Worm (Caenorhabditis elegans): Measurements from ENCODE around the gene wdr-37.

The wdr-37 gene

DNA sequence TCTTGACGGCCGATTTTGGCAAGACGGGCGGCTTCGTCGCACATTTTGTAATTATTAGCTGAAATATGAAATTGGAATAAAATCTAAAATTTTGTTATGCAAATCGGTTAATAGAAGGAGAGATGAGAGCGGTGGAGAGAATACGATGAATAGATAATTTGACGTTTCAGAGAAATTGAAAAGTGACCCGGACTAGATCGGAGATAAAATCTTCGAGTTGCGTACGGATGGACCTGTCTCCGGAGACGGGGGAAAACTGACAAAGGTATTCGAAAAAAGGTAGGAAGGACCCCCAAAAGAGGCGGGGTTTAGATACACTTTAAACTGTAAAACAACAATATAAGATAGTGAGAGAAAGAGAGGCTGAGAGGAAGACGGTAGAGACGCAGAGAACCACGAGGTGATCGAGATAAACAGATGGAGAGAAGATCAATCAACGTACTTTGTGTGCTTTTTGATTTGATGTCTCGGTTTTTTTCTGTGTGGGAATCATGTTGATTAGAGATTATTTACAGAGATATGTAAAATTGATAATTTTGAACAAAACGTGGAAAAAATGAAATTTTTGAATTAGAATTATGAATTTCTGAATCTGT is 47.7 kb downstream of the wdr-37 start, which contains the start of gene F09F7.6 (continued):
- TF ChIP-seq hpl-2 (GFP tag; optimal IDR thresholded peaks at IDR 0.05) (no peak), ces-1 (GFP tag; optimal IDR thresholded peaks at IDR 0.05) (no peak), C04F5.9 (tag; optimal IDR thresholded peaks at IDR 0.05) (peak; percentile 26), efl-1 (optimal IDR thresholded peaks at IDR 0.05) (peak; percentile 37 to 52), efl-1 (GFP tag; optimal IDR thresholded peaks at IDR 0.05 in 1 of 2) (peak in 1 of 2 experiments; percentile 96), mep-1 (tag; optimal IDR thresholded peaks at IDR 0.05) (peak; percentile 18), nhr-76 (tag; optimal IDR thresholded peaks at IDR 0.05) (no peak), ceh-90 (tag; optimal IDR thresholded peaks at IDR 0.05) (no peak), lin-35 (GFP tag; optimal IDR thresholded peaks at IDR 0.05) (peak; percentile 41 to 81), tbx-2 (tag; optimal IDR thresholded peaks at IDR 0.05) (peak; percentile 81), pag-3 (tag; optimal IDR thresholded peaks at IDR 0.05; ENCODE audit: borderline replicate concordance, insufficient read depth) (no peak), nhr-11 (tag; optimal IDR thresholded peaks at IDR 0.05) (no peak), snu-23 (GFP tag; optimal IDR thresholded peaks at IDR 0.05) (peak; percentile 93), blmp-1 (tag; optimal IDR thresholded peaks at IDR 0.05) (peak; percentile 44), nhr-71 (tag; optimal IDR thresholded peaks at IDR 0.05) (peak; percentile 95), lir-3 (tag; optimal IDR thresholded peaks at IDR 0.05; ENCODE audit: poor library complexity) (peak; percentile 72), efl-3 (GFP tag; optimal IDR thresholded peaks at IDR 0.05) (no peak), mef-2 (tag; optimal IDR thresholded peaks at IDR 0.05) (no peak), xbp-1 (tag; optimal IDR thresholded peaks at IDR 0.05) (peak; percentile 27)

DNA sequence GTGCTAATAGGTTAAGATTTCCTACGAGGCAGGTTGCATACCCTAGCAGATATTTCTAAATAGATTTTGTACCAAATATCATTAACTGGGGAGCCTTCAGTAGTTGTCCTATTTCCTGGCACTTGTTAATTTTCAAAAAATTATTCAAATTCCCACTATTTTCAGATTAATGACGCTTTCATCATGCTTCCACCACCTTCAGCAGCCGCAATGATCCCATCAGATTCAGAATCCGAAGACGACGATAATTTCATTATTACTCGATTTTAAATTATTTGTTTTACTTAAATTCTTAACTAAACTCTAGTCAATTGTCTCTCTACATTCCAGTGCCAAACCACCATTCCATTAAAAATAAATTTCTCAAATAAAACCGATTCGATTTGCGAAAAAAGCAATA is 49.0 kb downstream of the wdr-37 start:
- TF ChIP-seq nhr-47 (tag; optimal IDR thresholded peaks at IDR 0.05), result peak; percentile 51
- TF ChIP-seq nhr-84 (tag; optimal IDR thresholded peaks at IDR 0.05), result no peak
- no peak for TF ChIP-seq unc-98 (GFP tag; IDR thresholded peaks at IDR 0.05)
- TF ChIP-seq egl-27 (tag; optimal IDR thresholded peaks at IDR 0.05), result no peak
- TF ChIP-seq nhr-19 (GFP tag; conservative IDR thresholded peaks at IDR 0.05), result peak; percentile 45
- no peak for TF ChIP-seq vab-15 (tag; optimal IDR thresholded peaks at IDR 0.05)
- no peak for TF ChIP-seq C04F5.9 (tag; optimal IDR thresholded peaks at IDR 0.05)
- TF ChIP-seq Y116A8C.19 (tag; optimal IDR thresholded peaks at IDR 0.05; ENCODE audit: borderline replicate concordance), result no peak
- peak; percentile 43 for TF ChIP-seq lir-3 (tag; optimal IDR thresholded peaks at IDR 0.05; ENCODE audit: poor library complexity)
- TF ChIP-seq F16B12.6 (tag; optimal IDR thresholded peaks at IDR 0.05), result no peak
- no peak for TF ChIP-seq ceh-63 (GFP tag; optimal IDR thresholded peaks at IDR 0.05)
- no peak for TF ChIP-seq fkh-4 (tag; optimal IDR thresholded peaks at IDR 0.05; ENCODE audit: borderline replicate concordance)
- no peak for TF ChIP-seq nhr-11 (tag; optimal IDR thresholded peaks at IDR 0.05)
- no peak for TF ChIP-seq dsc-1 (tag; optimal IDR thresholded peaks at IDR 0.05)
- peak; percentile 16 for TF ChIP-seq snu-23 (GFP tag; optimal IDR thresholded peaks at IDR 0.05)
- no peak for TF ChIP-seq lin-15B (tag; optimal IDR thresholded peaks at IDR 0.05)
- TF ChIP-seq aly-2 (tag; optimal IDR thresholded peaks at IDR 0.05), result no peak
- TF ChIP-seq nhr-20 (tag; optimal IDR thresholded peaks at IDR 0.05), result peak; percentile 89
- no peak for TF ChIP-seq unc-86 (tag; optimal IDR thresholded peaks at IDR 0.05)
- no peak for TF ChIP-seq irx-1 (tag; optimal IDR thresholded peaks at IDR 0.05)
- TF ChIP-seq xbp-1 (tag; optimal IDR thresholded peaks at IDR 0.05), result peak; percentile 28
- peak; percentile 40 for TF ChIP-seq tbx-2 (tag; optimal IDR thresholded peaks at IDR 0.05)
- TF ChIP-seq snpc-4 (tag; optimal IDR thresholded peaks at IDR 0.05), result no peak
- peak; percentile 20 for TF ChIP-seq ztf-4 (tag; optimal IDR thresholded peaks at IDR 0.05)
- peak; percentile 71 for TF ChIP-seq nhr-90 (tag; optimal IDR thresholded peaks at IDR 0.05; ENCODE audit: poor library complexity)
- peak; percentile 71 for TF ChIP-seq nhr-71 (tag; optimal IDR thresholded peaks at IDR 0.05)
- TF ChIP-seq elt-2 (tag; optimal IDR thresholded peaks at IDR 0.05), result peak; percentile 36
- TF ChIP-seq pag-3 (tag; optimal IDR thresholded peaks at IDR 0.05; ENCODE audit: borderline replicate concordance, insufficient read depth), result no peak
- no peak for TF ChIP-seq mdl-1 (tag; optimal IDR thresholded peaks at IDR 0.05)
- TF ChIP-seq lin-35 (GFP tag; optimal IDR thresholded peaks at IDR 0.05), result peak in 1 of 2 experiments; percentile 22
- TF ChIP-seq swsn-7 (tag; optimal IDR thresholded peaks at IDR 0.05), result peak; percentile 5
- no peak for TF ChIP-seq hlh-17 (GFP tag; optimal IDR thresholded peaks at IDR 0.05; ENCODE audit: borderline replicate concordance)
- TF ChIP-seq pax-3 (tag; optimal IDR thresholded peaks at IDR 0.05), result no peak
- TF ChIP-seq ceh-8 (GFP tag; optimal IDR thresholded peaks at IDR 0.05), result no peak
- TF ChIP-seq ceh-90 (tag; optimal IDR thresholded peaks at IDR 0.05), result no peak
- no peak for TF ChIP-seq sptf-1 (tag; optimal IDR thresholded peaks at IDR 0.05)
- TF ChIP-seq elt-3 (tag; optimal IDR thresholded peaks at IDR 0.05), result no peak
- no peak for TF ChIP-seq efl-1 (optimal IDR thresholded peaks at IDR 0.05)
- TF ChIP-seq efl-1 (GFP tag; optimal IDR thresholded peaks at IDR 0.05 in 1 of 2), result peak in 1 of 2 experiments; percentile 64
- no peak; the same call in 1 of the 2 replicates for TF ChIP-seq grh-1 (GFP tag; IDR thresholded peaks at IDR 0.05)
- peak; percentile 92 for TF ChIP-seq ama-1 (optimal IDR thresholded peaks at IDR 0.05)

Measured in whole organism, L1 larva.